Worm (Caenorhabditis elegans) whole organism, L4 larva: ENCODE results near the gene C38C3.6.

Experiments used
- F44E2.7 ChIP-seq: fragments of 200-800 bp; sonication (Bioruptor generic); IDR thresholded peaks from 2 replicates; pipeline ENCODE4 v2.1.2; 2022; ENCODE audit warnings: missing genetic modification characterization, missing compliant biosample characterization
- Y5F2A.4 ChIP-seq: fragments of 200-800 bp; sonication (Bioruptor generic); optimal IDR thresholded peaks from 2 replicates; lab custom pipeline; 2018; ENCODE audit warnings: mild to moderate bottlenecking, missing genetic modification characterization, missing compliant biosample characterization
- mxl-3 ChIP-seq: fragments of 200-800 bp; sonication (Bioruptor generic); optimal IDR thresholded peaks from 2 replicates; lab custom pipeline; 2018; ENCODE audit warnings: mild to moderate bottlenecking, missing genetic modification characterization, missing compliant biosample characterization
- nhr-76 ChIP-seq: fragments of 150-350 bp; optimal IDR thresholded peaks from 2 replicates; lab custom pipeline; 2014; ENCODE audit warnings: missing biosample characterization, missing genetic modification characterization
- pha-4 ChIP-seq, 2 experiments: fragments of 150-350 bp in 1 of 2; fragments of 200-800 bp in 1 of 2; sonication (Bioruptor generic) in 1 of 2; IDR thresholded peaks in 1 of 2; optimal IDR thresholded peaks in 1 of 2; 2 replicates each; pipeline versions ENCODE4 v1.3.6 to Lab custom; 2014 to 2022; ENCODE audit warnings: missing genetic modification characterization in 2 of 2, missing genetic modification reagents in 2 of 2, missing biosample characterization in 1 of 2, missing compliant biosample characterization in 1 of 2
- pqm-1 ChIP-seq: sonication (generic microtip); optimal IDR thresholded peaks from 2 replicates; lab custom pipeline; 2017; ENCODE audit warnings: missing biosample characterization, missing genetic modification characterization
- unc-62 ChIP-seq, 3 experiments: fragments of 150-350 bp in 1 of 3; sonication (generic microtip); optimal IDR thresholded peaks in 2 of 3; peaks in 1 of 3; 1 replicate in 1 of 3; 2 replicates in 2 of 3; lab custom pipeline; 2014 to 2017; ENCODE audit warnings: missing biosample characterization in 3 of 3, missing genetic modification characterization in 3 of 3, missing genetic modification reagents in 3 of 3, missing genotype in 1 of 3
- vab-7 ChIP-seq: fragments of 200-800 bp; sonication (Bioruptor generic); IDR thresholded peaks from 2 replicates; pipeline ENCODE4 v1.3.6; 2022; ENCODE audit warnings: missing genetic modification reagents, missing genetic modification characterization, missing compliant biosample characterization
- zfp-3 ChIP-seq: fragments of 200-800 bp; sonication (Bioruptor generic); conservative IDR thresholded peaks from 2 replicates; pipeline ENCODE4 v1.3.6; 2022; ENCODE audit warnings: missing genetic modification reagents, missing genetic modification characterization, missing compliant biosample characterization
- ztf-7 ChIP-seq: fragments of 150-350 bp; optimal IDR thresholded peaks from 2 replicates; lab custom pipeline; 2014; ENCODE audit warnings: missing biosample characterization, missing genetic modification characterization

ce11 chrV:1480841-1481240, 10.6 kb downstream of the C38C3.6 start:
- TF ChIP-seq F44E2.7 (GFP tag; lab: Robert Waterston, UW) (no peak), vab-7 (no peak), nhr-76 (tag; lab: Kevin White, UChicago) (no peak), unc-62 (GFP tag; optimal IDR thresholded peaks at IDR 0.05 in 1 of 2; lab: Kevin White, UChicago) (no peak), unc-62 (tag; optimal IDR thresholded peaks at IDR 0.05; lab: Kevin White, UChicago) (no peak), pqm-1 (no peak), mxl-3 (GFP tag; lab: Kevin White, UChicago) (no peak), Y5F2A.4 (GFP tag; lab: Kevin White, UChicago) (no peak), zfp-3 (GFP tag; lab: Robert Waterston, UW) (no peak), pha-4 (GFP tag; IDR thresholded peaks at IDR 0.05; lab: Robert Waterston, UW) (no peak), pha-4 (tag; optimal IDR thresholded peaks at IDR 0.05; lab: Kevin White, UChicago) (no peak), ztf-7 (tag; lab: Kevin White, UChicago) (no peak)
